Worm (Caenorhabditis elegans): ENCODE measurements around the gene F54C8.6.
A peak's percentile ranks its signal among the peaks of the same experiment; 100 is the strongest.

F54C8.6 gene

ce11 chrIII:9465865-9466264 is 16.1 kb upstream of the F54C8.6 start, which contains the start of gene B0464.6:
B0464.6 (minus strand) TSS chrIII:9465965.
- TF ChIP-seq ama-1 (optimal IDR thresholded peaks at IDR 0.05) (no peak), ama-1 (GFP tag; optimal IDR thresholded peaks at IDR 0.05) (no peak), madf-8 (GFP tag; conservative IDR thresholded peaks at IDR 0.05) (no peak), mcd-1 (GFP tag; IDR thresholded peaks at IDR 0.05) (no peak), bed-2 (GFP tag; IDR thresholded peaks at IDR 0.05) (no peak), hlh-12 (tag; optimal IDR thresholded peaks at IDR 0.05) (no peak), xnd-1 (tag; optimal IDR thresholded peaks at IDR 0.05) (no peak), attf-6 (GFP tag; IDR thresholded peaks at IDR 0.05) (no peak), hrde-1 (tag; optimal IDR thresholded peaks at IDR 0.05; ENCODE audit: borderline replicate concordance) (no peak), ceh-79 (tag; optimal IDR thresholded peaks at IDR 0.05) (no peak), aptf-3 (GFP tag; IDR thresholded peaks at IDR 0.05) (no peak)

- TF ChIP-seq snpc-4 (GFP tag; optimal IDR thresholded peaks at IDR 0.05), result no peak
- peak in 1 of 4 experiments; percentile 36 for TF ChIP-seq snpc-4 (tag; optimal IDR thresholded peaks at IDR 0.05)
- peak; percentile 24 for TF ChIP-seq madf-10 (tag; optimal IDR thresholded peaks at IDR 0.05)
- TF ChIP-seq nhr-90 (tag; optimal IDR thresholded peaks at IDR 0.05), result no peak
- TF ChIP-seq ceh-27 (GFP tag; optimal IDR thresholded peaks at IDR 0.05), result peak; percentile 42
- TF ChIP-seq lin-54 (GFP tag; optimal IDR thresholded peaks at IDR 0.05), result peak; percentile 46
- no peak for TF ChIP-seq ceh-79 (tag; optimal IDR thresholded peaks at IDR 0.05)
- TF ChIP-seq lin-35 (GFP tag; optimal IDR thresholded peaks at IDR 0.05), result peak in 1 of 3 experiments; percentile 45
- TF ChIP-seq cebp-2 (GFP tag; IDR thresholded peaks at IDR 0.05), result no peak
- TF ChIP-seq ceh-100 (GFP tag; IDR thresholded peaks at IDR 0.05), result no peak
- no peak for TF ChIP-seq chd-7 (tag; optimal IDR thresholded peaks at IDR 0.05)
- TF ChIP-seq ztf-3 (GFP tag; optimal IDR thresholded peaks at IDR 0.05), result no peak
- TF ChIP-seq K12H6.12 (tag; optimal IDR thresholded peaks at IDR 0.05), result peak; percentile 8
- TF ChIP-seq mcd-1 (GFP tag; IDR thresholded peaks at IDR 0.05), result peak; percentile 75
- TF ChIP-seq K11D2.4 (GFP tag; IDR thresholded peaks at IDR 0.05), result no peak
- TF ChIP-seq B0261.1 (tag; optimal IDR thresholded peaks at IDR 0.05), result no peak
- TF ChIP-seq lsl-1 (GFP tag; optimal IDR thresholded peaks at IDR 0.05), result peak; percentile 24
- TF ChIP-seq hrde-1 (tag; optimal IDR thresholded peaks at IDR 0.05; ENCODE audit: borderline replicate concordance), result peak; percentile 9
- peak in 1 of 2 experiments; percentile 50 for TF ChIP-seq let-607 (tag; optimal IDR thresholded peaks at IDR 0.05)
- TF ChIP-seq cebp-1 (GFP tag; IDR thresholded peaks at IDR 0.05), result no peak
- peak; percentile 22 for TF ChIP-seq cebp-1 (tag; optimal IDR thresholded peaks at IDR 0.05)
- peak; percentile 84 for TF ChIP-seq ZK185.1 (tag; optimal IDR thresholded peaks at IDR 0.05; ENCODE audit: poor library complexity, severe bottlenecking)
- no peak; the same call in 1 of the 2 replicates for TF ChIP-seq rcor-1 (GFP tag; IDR thresholded peaks at IDR 0.05)
- TF ChIP-seq attf-5 (GFP tag; optimal IDR thresholded peaks at IDR 0.05), result no peak
- TF ChIP-seq F52B5.7 (tag; optimal IDR thresholded peaks at IDR 0.05), result no peak
- TF ChIP-seq F22D6.2 (tag; optimal IDR thresholded peaks at IDR 0.05), result peak; percentile 21
- TF ChIP-seq unc-130 (GFP tag; optimal IDR thresholded peaks at IDR 0.05), result peak; percentile 70
- TF ChIP-seq sptf-2 (GFP tag; optimal IDR thresholded peaks at IDR 0.05), result no peak
- peak; percentile 41; the same call in 1 of the 2 replicates for TF ChIP-seq madf-6 (GFP tag; IDR thresholded peaks at IDR 0.05)
- TF ChIP-seq T26A5.8 (tag; optimal IDR thresholded peaks at IDR 0.05), result no peak
- no peak for TF ChIP-seq F49E8.2 (tag; optimal IDR thresholded peaks at IDR 0.05; ENCODE audit: insufficient read depth)
- peak in 1 of 2 experiments; percentile 29 for TF ChIP-seq rec-8 (tag; optimal IDR thresholded peaks at IDR 0.05)
- TF ChIP-seq hlh-26 (GFP tag; conservative IDR thresholded peaks at IDR 0.05), result no peak
- TF ChIP-seq lin-40 (tag; optimal IDR thresholded peaks at IDR 0.05), result peak; percentile 33
- TF ChIP-seq dox-1 (GFP tag; IDR thresholded peaks at IDR 0.05), result 0 out of 2 replicates have a peak, but pooled peaks have one; percentile 9
Measured at ce11 chrIII:9465424-9465823, 15.7 kb upstream of the F54C8.6 start, which contains the start of gene B0464.9. B0464.9 (plus strand) TSS chrIII:9465767.
